Worm (Caenorhabditis elegans) whole organism, L1 larva: Measurements from ENCODE around the gene cysl-4.

ENCODE experiments used
- C34B4.2 ChIP-seq: sonication (generic microtip); optimal IDR thresholded peaks from 2 replicates; lab custom pipeline; 2017; ENCODE audit warnings: mild to moderate bottlenecking, missing genetic modification characterization, missing compliant biosample characterization
- ama-1 ChIP-seq: fragments of 150-350 bp; optimal IDR thresholded peaks from 2 replicates; lab custom pipeline; 2014
- ceh-82 ChIP-seq, 3 experiments: fragments of 150-350 bp in 1 of 3; sonication (generic microtip) in 2 of 3; optimal IDR thresholded peaks; 2 replicates each; lab custom pipeline; 2014 to 2017; ENCODE audit warnings: missing biosample characterization in 3 of 3, missing genetic modification characterization in 3 of 3
- ceh-90 ChIP-seq: sonication (generic microtip); optimal IDR thresholded peaks from 2 replicates; lab custom pipeline; 2016; ENCODE audit warnings: missing genetic modification characterization, missing compliant biosample characterization
- efl-1 ChIP-seq, 4 experiments: fragments of 150-350 bp; optimal IDR thresholded peaks in 3 of 4; peaks in 1 of 4; 1 replicate in 1 of 4; 2 replicates in 3 of 4; lab custom pipeline; 2014; ENCODE audit warnings: missing biosample characterization in 2 of 4, missing genetic modification characterization in 2 of 4, missing genetic modification reagents in 2 of 4
- efl-3 ChIP-seq: fragments of 200-800 bp; sonication (Bioruptor generic); optimal IDR thresholded peaks from 2 replicates; lab custom pipeline; 2018; ENCODE audit warnings: mild to moderate bottlenecking, missing genetic modification characterization, missing compliant biosample characterization
- egl-13 ChIP-seq: sonication (generic microtip); optimal IDR thresholded peaks from 2 replicates; lab custom pipeline; 2016; ENCODE audit warnings: missing genotype, missing genetic modification reagents, missing genetic modification characterization, missing compliant biosample characterization
- elt-2 ChIP-seq: sonication (generic microtip); optimal IDR thresholded peaks from 2 replicates; lab custom pipeline; 2016; ENCODE audit warnings: missing genetic modification characterization, mild to moderate bottlenecking, inconsistent platforms, missing compliant biosample characterization, missing genetic modification reagents
- elt-3 ChIP-seq, 6 experiments: fragments of 150-350 bp in 1 of 6; sonication (generic microtip); optimal IDR thresholded peaks; 2 replicates each; lab custom pipeline; 2017 to 2018; ENCODE audit warnings: missing biosample characterization in 6 of 6, missing genetic modification characterization in 6 of 6, inconsistent platforms in 1 of 6
- ets-5 ChIP-seq: fragments of 200-800 bp; sonication (Bioruptor generic); IDR thresholded peaks from 2 replicates; pipeline ENCODE4 v1.3.6; 2022; ENCODE audit warnings: missing genetic modification characterization, missing compliant biosample characterization
- fkh-10 ChIP-seq: sonication (generic microtip); optimal IDR thresholded peaks from 2 replicates; lab custom pipeline; 2017; ENCODE audit warnings: missing biosample characterization, missing genetic modification reagents, missing genetic modification characterization
- grh-1 ChIP-seq: fragments of 200-800 bp; sonication (Bioruptor generic); IDR thresholded peaks from 2 replicates; pipeline ENCODE4 v1.3.6; 2022; ENCODE audit warnings: missing genetic modification reagents, missing genetic modification characterization, missing compliant biosample characterization
- hlh-4 ChIP-seq: sonication (generic microtip); optimal IDR thresholded peaks from 2 replicates; lab custom pipeline; 2016; ENCODE audit warnings: mild to moderate bottlenecking, missing genetic modification characterization, missing compliant biosample characterization
- hpl-2 ChIP-seq: fragments of 150-350 bp; optimal IDR thresholded peaks from 2 replicates; lab custom pipeline; 2014; ENCODE audit warnings: missing biosample characterization, missing genetic modification reagents, missing genetic modification characterization
- irx-1 ChIP-seq: sonication (generic microtip); optimal IDR thresholded peaks from 2 replicates; lab custom pipeline; 2016; ENCODE audit warnings: missing genetic modification characterization, missing compliant biosample characterization
- lin-13 ChIP-seq: fragments of 150-350 bp; optimal IDR thresholded peaks from 2 replicates; lab custom pipeline; 2014; ENCODE audit warnings: missing biosample characterization, missing genetic modification reagents, missing genetic modification characterization
- lin-15B ChIP-seq: fragments of 150-350 bp; sonication (generic microtip); optimal IDR thresholded peaks from 3 replicates; lab custom pipeline; 2014; ENCODE audit warnings: missing biosample characterization, missing genetic modification characterization
- lir-3 ChIP-seq: sonication (generic microtip); optimal IDR thresholded peaks from 2 replicates; lab custom pipeline; 2016; ENCODE audit warnings: mild to moderate bottlenecking, missing genetic modification characterization, moderate library complexity, missing compliant biosample characterization; ENCODE audit not compliant: poor library complexity
- mdl-1 ChIP-seq, 2 experiments: fragments of 150-350 bp; optimal IDR thresholded peaks; 2 replicates each; lab custom pipeline; 2014 to 2017; ENCODE audit warnings: missing biosample characterization in 2 of 2, missing genetic modification characterization in 2 of 2, inconsistent platforms in 1 of 2
- mef-2 ChIP-seq: fragments of 150-350 bp; optimal IDR thresholded peaks from 2 replicates; lab custom pipeline; 2014; ENCODE audit warnings: missing biosample characterization, missing genetic modification characterization
- mep-1 ChIP-seq: fragments of 150-350 bp; optimal IDR thresholded peaks from 2 replicates; lab custom pipeline; 2014; ENCODE audit warnings: missing biosample characterization, missing genetic modification characterization
- nhr-28 ChIP-seq: fragments of 150-350 bp; optimal IDR thresholded peaks from 2 replicates; lab custom pipeline; 2014; ENCODE audit warnings: missing biosample characterization, missing genetic modification characterization
- nhr-90 ChIP-seq: sonication (generic microtip); optimal IDR thresholded peaks from 2 replicates; lab custom pipeline; 2016; ENCODE audit warnings: mild to moderate bottlenecking, missing genetic modification characterization, missing compliant biosample characterization; ENCODE audit not compliant: poor library complexity
- pax-3 ChIP-seq: fragments of 200-800 bp; sonication (Bioruptor generic); optimal IDR thresholded peaks from 2 replicates; lab custom pipeline; 2018; ENCODE audit warnings: mild to moderate bottlenecking, missing genetic modification characterization, moderate library complexity, missing compliant biosample characterization
- pqm-1 ChIP-seq: sonication (generic microtip); optimal IDR thresholded peaks from 3 replicates; lab custom pipeline; 2017; ENCODE audit warnings: missing biosample characterization, missing genetic modification characterization
- rnt-1 ChIP-seq: sonication (generic microtip); optimal IDR thresholded peaks from 2 replicates; lab custom pipeline; 2016; ENCODE audit warnings: mild to moderate bottlenecking, missing genetic modification characterization, moderate library complexity, missing compliant biosample characterization
- sox-4 ChIP-seq: sonication (generic microtip); optimal IDR thresholded peaks from 2 replicates; lab custom pipeline; 2016; ENCODE audit warnings: missing genetic modification characterization, missing compliant biosample characterization
- sptf-1 ChIP-seq: fragments of 150-350 bp; optimal IDR thresholded peaks from 2 replicates; lab custom pipeline; 2014; ENCODE audit warnings: missing biosample characterization, missing genetic modification characterization
- sup-37 ChIP-seq: fragments of 200-800 bp; sonication (Bioruptor generic); optimal IDR thresholded peaks from 2 replicates; lab custom pipeline; 2018; ENCODE audit warnings: mild to moderate bottlenecking, missing genetic modification characterization, missing compliant biosample characterization
- swsn-7 ChIP-seq: sonication (generic microtip); optimal IDR thresholded peaks from 2 replicates; lab custom pipeline; 2016; ENCODE audit warnings: missing genetic modification characterization, missing compliant biosample characterization
- tlp-1 ChIP-seq: fragments of 150-350 bp; optimal IDR thresholded peaks from 2 replicates; lab custom pipeline; 2014; ENCODE audit warnings: missing biosample characterization, missing genetic modification characterization
- unc-130 ChIP-seq: fragments of 150-350 bp; optimal IDR thresholded peaks from 2 replicates; lab custom pipeline; 2017; ENCODE audit warnings: missing biosample characterization, missing genetic modification characterization, inconsistent platforms
- vab-15 ChIP-seq: sonication (generic microtip); optimal IDR thresholded peaks from 2 replicates; lab custom pipeline; 2017; ENCODE audit warnings: missing genotype, mild to moderate bottlenecking, missing genetic modification characterization, missing compliant biosample characterization
- xbp-1 ChIP-seq: sonication (generic microtip); optimal IDR thresholded peaks from 2 replicates; lab custom pipeline; 2016; ENCODE audit warnings: missing genetic modification characterization, missing compliant biosample characterization
- zag-1 ChIP-seq: fragments of 150-350 bp; optimal IDR thresholded peaks from 2 replicates; lab custom pipeline; 2014; ENCODE audit warnings: missing biosample characterization, missing genetic modification characterization
- zip-4 ChIP-seq: fragments of 200-800 bp; sonication (Bioruptor generic); optimal IDR thresholded peaks from 2 replicates; lab custom pipeline; 2018; ENCODE audit warnings: mild to moderate bottlenecking, missing genetic modification characterization, moderate library complexity, missing compliant biosample characterization

Gene cysl-4

DNA sequence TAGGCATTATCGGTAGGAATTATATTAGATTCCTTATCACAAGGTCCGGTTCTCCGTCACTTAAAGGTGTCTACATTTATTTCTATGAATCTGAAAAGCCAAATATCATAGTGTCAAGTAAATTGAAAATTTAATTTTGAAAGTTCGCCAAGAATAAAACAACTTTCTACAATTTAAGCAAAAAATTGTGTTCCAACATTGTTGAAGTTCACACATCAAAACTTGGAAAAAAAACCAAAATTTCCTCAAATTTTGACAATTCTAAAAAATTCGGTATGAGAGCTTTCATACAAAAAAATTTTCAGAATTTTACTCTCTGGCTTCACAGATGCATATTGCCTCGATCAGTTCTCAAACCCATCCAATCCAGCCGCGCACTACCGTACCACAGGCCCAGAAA, 7.0 kb downstream of the cysl-4 start, which contains the start of gene F59A7.7:
Gene F59A7.7 (plus strand): TSS at position 301 of the 400 bp plus-strand sequence.
- TF ChIP-seq nhr-90 (tag; lab: Kevin White, UChicago) = no peak
- TF ChIP-seq zag-1 (tag; lab: Kevin White, UChicago) = no peak
- TF ChIP-seq hlh-4 (tag; lab: Kevin White, UChicago) = no peak
- TF ChIP-seq ceh-90 (tag; lab: Kevin White, UChicago) = no peak
- no peak for TF ChIP-seq egl-13 (tag; lab: Kevin White, UChicago)
- TF ChIP-seq ceh-82 (tag; optimal IDR thresholded peaks at IDR 0.05; lab: Kevin White, UChicago) = no peak
- no peak for TF ChIP-seq tlp-1 (tag; lab: Kevin White, UChicago)

DNA sequence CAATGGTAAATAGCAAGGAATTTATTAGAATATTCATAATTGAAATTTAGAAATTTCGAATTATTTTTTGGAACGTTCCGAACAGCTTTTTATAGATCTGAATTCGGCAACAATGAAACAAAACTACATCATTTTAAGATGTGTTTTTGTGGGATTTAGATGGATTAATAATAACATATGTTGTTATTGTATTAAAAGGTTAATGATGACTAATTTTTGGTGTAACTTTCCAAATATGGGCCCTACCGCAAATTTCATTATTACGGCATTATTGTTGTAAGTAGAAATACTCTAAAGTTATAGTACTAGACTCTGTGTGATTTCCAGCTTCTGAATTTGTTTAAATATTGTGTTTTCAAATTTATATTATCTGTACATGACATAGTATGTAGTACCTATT, 9.1 kb downstream of the cysl-4 start, which contains the start of gene F59A7.11:
Gene F59A7.11 (minus strand): TSS at position 101 of the 400 bp plus-strand sequence.
- TF ChIP-seq lin-15B (no peak), sup-37 (GFP tag; lab: Kevin White, UChicago) (no peak), sox-4 (tag; lab: Kevin White, UChicago) (no peak), efl-3 (GFP tag; lab: Kevin White, UChicago) (no peak), vab-15 (tag; lab: Kevin White, UChicago) (no peak), xbp-1 (no peak), mef-2 (tag; lab: Kevin White, UChicago) (no peak), hpl-2 (no peak), fkh-10 (GFP tag; lab: Kevin White, UChicago) (no peak), rnt-1 (tag; lab: Kevin White, UChicago) (no peak)

ce11 chrV:2016428-2016827, 11.7 kb downstream of the cysl-4 start, which contains the start of gene F59A7.2:
Gene F59A7.2 (minus strand): TSS chrV:2016528.
- no peak for TF ChIP-seq unc-130 (tag; lab: Kevin White, UChicago)
- TF ChIP-seq pqm-1 (tag; lab: Kevin White, UChicago) = no peak
- no peak for TF ChIP-seq swsn-7 (tag; lab: Kevin White, UChicago)
- TF ChIP-seq efl-1 (optimal IDR thresholded peaks at IDR 0.05; lab: Kevin White, UChicago) = no peak
- TF ChIP-seq efl-1 (GFP tag; optimal IDR thresholded peaks at IDR 0.05 in 1 of 2; lab: Kevin White, UChicago) = no peak

ce11 chrV:2018689-2019088, 13.9 kb downstream of the cysl-4 start, which contains the start of gene F59A7.14:
Gene F59A7.14 (plus strand): TSS chrV:2018989.
- TF ChIP-seq mep-1 (tag; lab: Kevin White, UChicago) = no peak
- TF ChIP-seq elt-2 (tag; lab: Kevin White, UChicago) = no peak
- TF ChIP-seq lir-3 = no peak
- no peak for TF ChIP-seq sptf-1 (tag; lab: Kevin White, UChicago)
- TF ChIP-seq ama-1 (lab: Kevin White, UChicago) = no peak
- TF ChIP-seq ets-5 (GFP tag; lab: Robert Waterston, UW) = no peak
- no peak for TF ChIP-seq irx-1
- no peak for TF ChIP-seq nhr-28
- TF ChIP-seq efl-3 (GFP tag; lab: Kevin White, UChicago) = no peak
- TF ChIP-seq zip-4 (GFP tag; lab: Kevin White, UChicago) = no peak
- TF ChIP-seq elt-3 (tag; optimal IDR thresholded peaks at IDR 0.05; lab: Kevin White, UChicago) = no peak
- no peak for TF ChIP-seq C34B4.2 (tag; lab: Kevin White, UChicago)
- TF ChIP-seq grh-1 (GFP tag; lab: Robert Waterston, UW) = no peak
- TF ChIP-seq rnt-1 (tag; lab: Kevin White, UChicago) = no peak
- TF ChIP-seq efl-1 (optimal IDR thresholded peaks at IDR 0.05; lab: Kevin White, UChicago) = no peak
- TF ChIP-seq efl-1 (GFP tag; optimal IDR thresholded peaks at IDR 0.05 in 1 of 2; lab: Kevin White, UChicago) = no peak
- TF ChIP-seq nhr-90 (tag; lab: Kevin White, UChicago) = no peak
- TF ChIP-seq mdl-1 (tag; optimal IDR thresholded peaks at IDR 0.05; lab: Kevin White, UChicago) = no peak
- no peak for TF ChIP-seq lin-13
- no peak for TF ChIP-seq pax-3
